Fruit fly (Drosophila melanogaster): ENCODE results near the gene CG15571.

The CG15571 gene

dm6 chrX:4203713-4204447 lies 13.3 kb downstream of the CG15571 start:
- TF ChIP-seq noc (tag; optimal IDR thresholded peaks at IDR 0.05) = no peak

- peak; percentile 68 for TF ChIP-seq noc (tag; optimal IDR thresholded peaks at IDR 0.05)
Measured at dm6 chrX:4202235-4202794, 14.9 kb downstream of the CG15571 start.

dm6 chrX:4200612-4201011 lies 16.6 kb downstream of the CG15571 start:
- TF ChIP-seq noc (tag; optimal IDR thresholded peaks at IDR 0.05) = no peak

dm6 chrX:4198769-4199168 lies 18.4 kb downstream of the CG15571 start:
- TF ChIP-seq noc (tag; optimal IDR thresholded peaks at IDR 0.05) = no peak

dm6 chrX:4197463-4197862 lies 19.7 kb downstream of the CG15571 start:
- TF ChIP-seq noc (tag; optimal IDR thresholded peaks at IDR 0.05) = no peak

dm6 chrX:4186737-4187136 lies 30.5 kb downstream of the CG15571 start:
- no peak for TF ChIP-seq noc (tag; optimal IDR thresholded peaks at IDR 0.05)

dm6 chrX:4185393-4185792 lies 31.8 kb downstream of the CG15571 start:
- TF ChIP-seq noc (tag; optimal IDR thresholded peaks at IDR 0.05) = no peak

dm6 chrX:4178819-4179218 lies 38.4 kb downstream of the CG15571 start:
- no peak for TF ChIP-seq noc (tag; optimal IDR thresholded peaks at IDR 0.05)

- no peak for TF ChIP-seq noc (tag; optimal IDR thresholded peaks at IDR 0.05)
Measured at dm6 chrX:4177733-4178132, 39.5 kb downstream of the CG15571 start.

dm6 chrX:4175805-4176204 lies 41.4 kb downstream of the CG15571 start:
- no peak for TF ChIP-seq noc (tag; optimal IDR thresholded peaks at IDR 0.05)

dm6 chrX:4173381-4173780 lies 43.8 kb downstream of the CG15571 start:
- no peak for TF ChIP-seq noc (tag; optimal IDR thresholded peaks at IDR 0.05)

dm6 chrX:4172143-4172771 lies 44.9 kb downstream of the CG15571 start:
- no peak for TF ChIP-seq noc (tag; optimal IDR thresholded peaks at IDR 0.05)

dm6 chrX:4170492-4170891 lies 46.7 kb downstream of the CG15571 start:
- no peak for TF ChIP-seq noc (tag; optimal IDR thresholded peaks at IDR 0.05)
